Worm (Caenorhabditis elegans) whole organism, midembryonic: Measurements from ENCODE around the gene vhp-1.

Source experiments
- T22C8.4 ChIP-seq: fragments of 200-800 bp; sonication (Bioruptor generic); IDR thresholded peaks from 2 replicates; pipeline ENCODE4 v1.3.6; 2022; ENCODE audit warnings: missing genetic modification characterization, missing compliant biosample characterization
- klf-2 ChIP-seq: fragments of 200-800 bp; sonication (Bioruptor generic); conservative IDR thresholded peaks from 2 replicates; pipeline ENCODE4 v1.3.6; 2022; ENCODE audit warnings: missing genetic modification reagents, missing genetic modification characterization, missing compliant biosample characterization
- ztf-23 ChIP-seq: fragments of 200-800 bp; sonication (Bioruptor generic); IDR thresholded peaks from 2 replicates; pipeline ENCODE4 v1.3.6; 2022; ENCODE audit warnings: missing genetic modification reagents, missing genetic modification characterization, missing compliant biosample characterization
- ztf-29 ChIP-seq: fragments of 200-800 bp; sonication (Bioruptor generic); IDR thresholded peaks from 2 replicates; pipeline ENCODE4 v1.3.6; 2022; ENCODE audit warnings: missing genetic modification reagents, missing genetic modification characterization, missing compliant biosample characterization

DNA sequence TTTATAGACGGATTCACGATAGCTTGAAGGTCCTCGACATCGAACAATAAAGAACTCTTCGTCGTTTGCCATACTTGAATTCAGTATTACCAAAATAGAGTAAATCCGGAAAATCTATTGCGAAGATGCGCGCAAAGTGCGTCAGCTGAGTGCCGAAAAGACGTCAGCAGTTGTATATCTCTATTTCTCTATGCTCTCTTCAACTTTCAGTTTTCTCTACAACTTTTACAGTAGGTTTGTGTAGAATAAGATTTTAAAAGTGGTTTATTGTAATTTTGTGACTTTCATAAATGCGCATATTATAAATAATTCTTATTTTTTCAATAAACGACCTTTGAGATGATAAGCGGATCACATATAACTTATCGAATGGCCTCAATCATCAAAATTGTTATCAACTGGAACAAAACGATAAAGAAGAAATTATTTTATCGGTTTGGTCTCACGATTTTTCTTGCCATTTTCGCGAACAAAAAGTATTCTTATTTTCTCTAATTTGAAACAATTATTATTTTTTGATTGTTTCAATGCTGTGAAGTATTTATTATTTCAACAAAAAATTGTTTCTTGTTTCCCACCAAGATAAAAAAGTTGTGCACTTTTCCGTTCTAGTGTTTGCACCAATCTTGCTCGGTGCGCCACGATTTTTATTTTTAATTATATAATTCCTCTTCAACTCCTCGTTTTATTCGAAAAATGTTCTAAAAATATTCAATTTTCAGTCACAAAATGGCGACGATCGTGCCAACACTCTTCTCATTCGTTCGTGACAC lies 50.4 kb downstream of the vhp-1 start, which contains the start of the genes agt-2 and F09E5.3:
- TF ChIP-seq ztf-29 (GFP tag; lab: Robert Waterston, UW) = 0 out of 2 replicates have a peak, but pooled peaks have one; percentile 27
- no peak for TF ChIP-seq T22C8.4
- TF ChIP-seq ztf-23 = peak; percentile 62; the same call in 1 of the 2 replicates
- no peak for TF ChIP-seq klf-2 (GFP tag; lab: Robert Waterston, UW)
